Worm (Caenorhabditis elegans) whole organism, L4 larva: ENCODE results near the gene phy-2.

Experiments used
- F26F4.8 ChIP-seq: fragments of 200-800 bp; sonication (Bioruptor generic); conservative IDR thresholded peaks from 2 replicates; pipeline ENCODE4 v1.3.6; 2022; ENCODE audit warnings: missing genetic modification characterization, missing compliant biosample characterization
- F37D6.2 ChIP-seq: sonication (generic microtip); optimal IDR thresholded peaks from 2 replicates; lab custom pipeline; 2016; ENCODE audit warnings: mild to moderate bottlenecking, missing genetic modification characterization, missing compliant biosample characterization
- F49E8.2 ChIP-seq: sonication (generic microtip); optimal IDR thresholded peaks from 2 replicates; lab custom pipeline; 2016; ENCODE audit warnings: missing compliant biosample characterization, mild to moderate bottlenecking, missing genetic modification characterization, borderline replicate concordance
- T20F7.1 ChIP-seq: fragments of 200-800 bp; sonication (Bioruptor generic); optimal IDR thresholded peaks from 2 replicates; lab custom pipeline; 2018; ENCODE audit warnings: mild to moderate bottlenecking, missing genetic modification characterization, missing compliant biosample characterization
- Y105C5A.15 ChIP-seq: fragments of 200-800 bp; sonication (Bioruptor generic); IDR thresholded peaks from 2 replicates; pipeline ENCODE4 v1.3.6; 2022; ENCODE audit warnings: missing genetic modification characterization, missing compliant biosample characterization
- Y48G9A.11 ChIP-seq: fragments of 200-800 bp; sonication (Bioruptor generic); IDR thresholded peaks from 2 replicates; pipeline ENCODE4 v1.3.6; 2022; ENCODE audit warnings: missing genetic modification reagents, missing genetic modification characterization, missing compliant biosample characterization
- ZK546.5 ChIP-seq, 2 experiments: sonication (generic microtip); optimal IDR thresholded peaks; 2 replicates each; lab custom pipeline; 2017; ENCODE audit warnings: missing biosample characterization in 2 of 2, missing genetic modification characterization in 2 of 2
- aha-1 ChIP-seq: fragments of 150-350 bp; peaks from one replicate; lab custom pipeline; 2014; ENCODE audit warnings: missing biosample characterization, missing genetic modification characterization
- ama-1 ChIP-seq: fragments of 150-350 bp; optimal IDR thresholded peaks from 2 replicates; lab custom pipeline; 2014; ENCODE audit warnings: inconsistent platforms, mixed read lengths
- ces-1 ChIP-seq: fragments of 150-350 bp; sonication (generic microtip); optimal IDR thresholded peaks from 4 replicates; lab custom pipeline; 2014; ENCODE audit warnings: missing biosample characterization, missing genetic modification reagents, missing genetic modification characterization
- cey-2 ChIP-seq: sonication (generic microtip); optimal IDR thresholded peaks from 3 replicates; lab custom pipeline; 2017; ENCODE audit warnings: missing genetic modification characterization, mild to moderate bottlenecking, missing compliant biosample characterization, antibody characterized with exemption, borderline replicate concordance; ENCODE audit not compliant: insufficient read depth
- ctbp-1 ChIP-seq: fragments of 200-800 bp; sonication (Bioruptor generic); IDR thresholded peaks from 2 replicates; pipeline ENCODE4 v1.3.6; 2022; ENCODE audit warnings: missing genetic modification reagents, missing genetic modification characterization, missing compliant biosample characterization
- dmd-9 ChIP-seq: fragments of 200-800 bp; sonication (Bioruptor generic); IDR thresholded peaks from 2 replicates; pipeline ENCODE4 v1.3.6; 2022; ENCODE audit warnings: missing genetic modification reagents, missing genetic modification characterization, missing compliant biosample characterization
- fkh-10 ChIP-seq: fragments of 150-350 bp; optimal IDR thresholded peaks from 2 replicates; lab custom pipeline; 2014; ENCODE audit warnings: missing biosample characterization, missing genetic modification reagents, missing genetic modification characterization
- gei-8 ChIP-seq: fragments of 200-800 bp; sonication (Bioruptor generic); optimal IDR thresholded peaks from 2 replicates; lab custom pipeline; 2018; ENCODE audit warnings: mild to moderate bottlenecking, missing genetic modification characterization, missing compliant biosample characterization
- hmg-1.1 ChIP-seq: fragments of 200-800 bp; sonication (Bioruptor generic); IDR thresholded peaks from 2 replicates; pipeline ENCODE4 v1.3.6; 2022; ENCODE audit warnings: missing genetic modification reagents, missing genetic modification characterization, missing compliant biosample characterization
- lin-13 ChIP-seq: fragments of 150-350 bp; optimal IDR thresholded peaks from 2 replicates; lab custom pipeline; 2014; ENCODE audit warnings: missing biosample characterization, missing genetic modification reagents, missing genetic modification characterization
- lin-29 ChIP-seq: fragments of 200-800 bp; sonication (Bioruptor generic); IDR thresholded peaks from 2 replicates; pipeline ENCODE4 v1.3.6; 2022; ENCODE audit warnings: missing genetic modification reagents, missing genetic modification characterization, missing compliant biosample characterization
- lin-38 ChIP-seq: fragments of 200-800 bp; sonication (Bioruptor generic); IDR thresholded peaks from 2 replicates; pipeline ENCODE4 v1.3.6; 2022; ENCODE audit warnings: missing genetic modification reagents, missing genetic modification characterization, missing compliant biosample characterization
- lsy-2 ChIP-seq, 2 experiments: fragments of 150-350 bp in 1 of 2; sonication (generic microtip) in 1 of 2; optimal IDR thresholded peaks; 2 replicates each; lab custom pipeline; 2014 to 2017; ENCODE audit warnings: missing biosample characterization in 2 of 2, missing genetic modification characterization in 2 of 2
- mdl-1 ChIP-seq, 2 experiments: fragments of 150-350 bp in 1 of 2; sonication (generic microtip) in 1 of 2; optimal IDR thresholded peaks; 2 replicates each; lab custom pipeline; 2014 to 2017; ENCODE audit warnings: missing biosample characterization in 2 of 2, missing genetic modification characterization in 2 of 2
- nhr-10 ChIP-seq: fragments of 150-350 bp; optimal IDR thresholded peaks from 2 replicates; lab custom pipeline; 2014; ENCODE audit warnings: missing biosample characterization, missing genetic modification characterization
- nhr-111 ChIP-seq: fragments of 200-800 bp; sonication (Bioruptor generic); optimal IDR thresholded peaks from 2 replicates; lab custom pipeline; 2018; ENCODE audit warnings: mild to moderate bottlenecking, missing genetic modification characterization, missing compliant biosample characterization
- nhr-237 ChIP-seq: sonication (generic microtip); optimal IDR thresholded peaks from 2 replicates; lab custom pipeline; 2017; ENCODE audit warnings: missing biosample characterization, missing genetic modification characterization
- nhr-6 ChIP-seq: fragments of 150-350 bp; optimal IDR thresholded peaks from 2 replicates; lab custom pipeline; 2014; ENCODE audit warnings: missing biosample characterization, missing genetic modification characterization
- php-3 ChIP-seq: fragments of 200-800 bp; sonication (Bioruptor generic); IDR thresholded peaks from 2 replicates; pipeline ENCODE4 v1.3.6; 2022; ENCODE audit warnings: missing genetic modification reagents, missing genetic modification characterization, missing compliant biosample characterization
- pqm-1 ChIP-seq: sonication (generic microtip); optimal IDR thresholded peaks from 2 replicates; lab custom pipeline; 2017; ENCODE audit warnings: missing biosample characterization, missing genetic modification characterization
- rbr-2 ChIP-seq: sonication (generic microtip); optimal IDR thresholded peaks from 2 replicates; lab custom pipeline; 2016; ENCODE audit warnings: missing genotype, missing genetic modification characterization, missing compliant biosample characterization
- set-16 ChIP-seq: fragments of 200-800 bp; sonication (Bioruptor generic); IDR thresholded peaks from 2 replicates; pipeline ENCODE4 v1.3.6; 2022; ENCODE audit warnings: missing genetic modification reagents, missing genetic modification characterization, missing compliant biosample characterization
- skn-1 ChIP-seq: fragments of 150-350 bp; optimal IDR thresholded peaks from 2 replicates; lab custom pipeline; 2014; ENCODE audit warnings: missing biosample characterization, missing genetic modification characterization
- snpc-4 ChIP-seq: fragments of 150-350 bp; optimal IDR thresholded peaks from 2 replicates; lab custom pipeline; 2014; ENCODE audit warnings: missing biosample characterization, missing genetic modification characterization
- vab-7 ChIP-seq: fragments of 200-800 bp; sonication (Bioruptor generic); IDR thresholded peaks from 2 replicates; pipeline ENCODE4 v1.3.6; 2022; ENCODE audit warnings: missing genetic modification reagents, missing genetic modification characterization, missing compliant biosample characterization
- zfp-2 ChIP-seq: sonication (generic microtip); optimal IDR thresholded peaks from 2 replicates; lab custom pipeline; 2016; ENCODE audit warnings: mild to moderate bottlenecking, missing genetic modification characterization, missing compliant biosample characterization
- zip-2 ChIP-seq: fragments of 150-350 bp; optimal IDR thresholded peaks from 2 replicates; lab custom pipeline; 2014; ENCODE audit warnings: missing biosample characterization, missing genetic modification characterization

Gene phy-2

DNA sequence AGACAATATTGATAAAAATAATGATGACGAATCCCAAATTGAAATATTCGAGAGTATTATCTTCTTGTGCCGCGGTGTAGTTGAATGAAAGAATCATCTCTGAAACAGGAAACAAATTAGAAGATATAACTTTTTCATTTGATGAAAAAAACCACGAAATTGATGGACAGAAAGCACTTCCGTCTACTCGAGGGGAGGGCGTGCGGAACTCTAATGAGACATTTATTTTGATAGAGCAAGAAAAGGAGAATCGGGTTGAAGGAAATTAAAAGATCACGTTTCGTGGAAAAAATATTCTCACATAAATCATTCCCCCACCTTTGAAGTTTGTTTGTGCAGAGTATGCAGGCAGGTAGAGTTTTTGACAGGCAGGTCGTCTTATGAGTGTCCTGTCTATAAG, 45.6 kb upstream of the phy-2 start, which contains the start of gene sre-14:
Gene sre-14, minus strand, starts transcription at position 101 of the 400 bp plus-strand sequence.
- no peak for TF ChIP-seq vab-7 (GFP tag; lab: Robert Waterston, UW)
- no peak for TF ChIP-seq nhr-10
- TF ChIP-seq snpc-4: no peak
- no peak for TF ChIP-seq lin-13 (GFP tag; lab: Kevin White, UChicago)
- no peak for TF ChIP-seq F49E8.2 (tag; lab: Kevin White, UChicago)
- TF ChIP-seq mdl-1 (tag; optimal IDR thresholded peaks at IDR 0.05; lab: Kevin White, UChicago): no peak
- no peak for TF ChIP-seq cey-2
- TF ChIP-seq T20F7.1 (GFP tag; lab: Kevin White, UChicago): no peak
- no peak for TF ChIP-seq Y48G9A.11 (GFP tag; lab: Robert Waterston, UW)
- no peak for TF ChIP-seq zfp-2 (tag; lab: Kevin White, UChicago)
- no peak for TF ChIP-seq zip-2 (tag; lab: Kevin White, UChicago)
- no peak for TF ChIP-seq hmg-1.1 (GFP tag; lab: Robert Waterston, UW)
- no peak for TF ChIP-seq ZK546.5 (tag; optimal IDR thresholded peaks at IDR 0.05; lab: Kevin White, UChicago)
- TF ChIP-seq ctbp-1 (GFP tag; lab: Robert Waterston, UW): no peak
- no peak for TF ChIP-seq dmd-9 (GFP tag; lab: Robert Waterston, UW)
- no peak for TF ChIP-seq rbr-2 (tag; lab: Kevin White, UChicago)
- TF ChIP-seq set-16 (GFP tag; lab: Robert Waterston, UW): no peak
- TF ChIP-seq F37D6.2 (tag; lab: Kevin White, UChicago): no peak
- TF ChIP-seq Y105C5A.15 (GFP tag; lab: Robert Waterston, UW): no peak

DNA sequence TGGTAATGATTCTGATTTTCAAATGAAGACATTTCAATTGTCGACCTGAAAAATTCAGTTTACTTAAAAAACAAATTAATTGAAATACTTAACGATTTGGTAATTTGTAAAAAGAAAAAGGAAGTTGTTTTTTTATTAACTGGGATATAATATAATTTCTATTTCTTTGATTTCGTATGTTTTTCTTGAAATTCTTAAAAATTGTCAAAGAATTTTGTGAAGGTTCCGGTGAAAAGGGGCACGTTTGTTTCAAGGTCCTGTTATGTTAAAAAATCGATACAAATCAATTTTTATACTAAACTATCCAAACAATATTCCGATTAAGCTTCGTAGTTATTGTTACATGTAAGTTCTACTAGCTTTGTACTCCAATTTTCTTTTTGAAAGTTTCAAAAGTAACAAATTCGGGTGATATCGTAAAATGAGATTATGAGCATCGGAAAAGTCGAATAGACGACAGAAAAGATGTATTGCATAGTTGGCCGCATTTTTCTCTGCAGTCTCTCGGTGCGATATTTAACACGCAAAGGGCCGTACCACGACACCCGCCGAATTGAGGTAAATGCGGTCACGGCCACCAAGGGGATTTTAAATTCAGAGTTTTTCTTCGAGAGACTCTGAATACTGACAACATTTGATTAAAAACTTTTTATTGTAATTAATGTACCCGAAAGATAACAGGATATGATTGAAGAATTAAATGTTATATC, 43.5 kb upstream of the phy-2 start, which contains the start of gene Y39C12A.9:
Gene Y39C12A.9, minus strand, starts transcription at position 51 of the 710 bp plus-strand sequence.
- TF ChIP-seq lin-29 (no peak), aha-1 (peak; percentile 27), pqm-1 (tag; lab: Kevin White, UChicago) (no peak), skn-1 (tag; lab: Kevin White, UChicago) (no peak), lsy-2 (tag; optimal IDR thresholded peaks at IDR 0.05; lab: Kevin White, UChicago) (peak in 1 of 2 experiments; percentile 13), php-3 (GFP tag; lab: Robert Waterston, UW) (no peak), T20F7.1 (GFP tag; lab: Kevin White, UChicago) (no peak)
- TF ChIP-seq, all 104 proteins: peak for 2

ce11 chrIV:12252579-12252978, 36.8 kb upstream of the phy-2 start, which contains the start of gene dnj-26:
dnj-26 (minus strand) TSS chrIV:12252679.
- TF ChIP-seq F26F4.8 (GFP tag; lab: Robert Waterston, UW) (no peak), nhr-111 (no peak), fkh-10 (GFP tag; lab: Kevin White, UChicago) (no peak)

ce11 chrIV:12244706-12245105, 28.9 kb upstream of the phy-2 start, which contains the start of gene sre-15:
sre-15 (minus strand) TSS chrIV:12244806.
- TF ChIP-seq gei-8 (no peak), nhr-237 (tag; lab: Kevin White, UChicago) (no peak), lin-38 (GFP tag; lab: Robert Waterston, UW) (no peak), nhr-10 (no peak), nhr-6 (tag; lab: Kevin White, UChicago) (no peak), vab-7 (GFP tag; lab: Robert Waterston, UW) (no peak), ama-1 (lab: Kevin White, UChicago) (no peak), ces-1 (GFP tag; lab: Kevin White, UChicago) (no peak)
